Fruit fly (Drosophila melanogaster): ENCODE data around the gene Raf.

Raf gene

dm6 chrX:2286255-2286654 is 9.0 kb upstream of the Raf start:
- TF ChIP-seq pad (GFP tag; optimal IDR thresholded peaks at IDR 0.05) (peak; percentile 11), cnc (optimal IDR thresholded peaks at IDR 0.05) (no peak), Mnt (GFP tag; optimal IDR thresholded peaks at IDR 0.05) (peak; percentile 79), cic (GFP tag; optimal IDR thresholded peaks at IDR 0.05) (peak; percentile 62), kay (GFP tag; ENCODE audit: borderline replicate concordance) (no peak)

DNA sequence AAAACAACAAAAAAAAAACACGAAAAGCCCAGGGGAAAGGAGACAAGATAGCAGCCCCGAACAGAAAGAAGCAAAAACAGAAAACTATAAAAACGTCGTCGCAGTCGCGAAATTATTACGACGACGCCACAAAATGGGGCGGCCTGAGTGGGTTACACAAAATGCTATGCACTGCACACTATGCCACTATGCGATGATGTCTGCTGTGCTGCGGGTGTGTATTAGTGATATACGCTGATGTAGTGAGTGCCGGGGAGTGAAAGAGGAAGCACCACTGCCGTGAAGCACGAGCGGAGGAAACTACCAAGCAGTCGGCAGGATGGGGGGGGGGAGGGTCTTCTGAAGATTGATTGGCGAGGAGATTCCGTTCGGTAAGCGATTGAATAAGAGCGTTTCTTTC is 8.3 kb upstream of the Raf start:
- TF ChIP-seq tj (GFP tag; optimal IDR thresholded peaks at IDR 0.05), result peak; percentile 32
- no peak for TF ChIP-seq bab1 (GFP tag; optimal IDR thresholded peaks at IDR 0.05)
- no peak for TF ChIP-seq pad (GFP tag; optimal IDR thresholded peaks at IDR 0.05)
- no peak for TF ChIP-seq ovo (GFP tag; optimal IDR thresholded peaks at IDR 0.05)

DNA sequence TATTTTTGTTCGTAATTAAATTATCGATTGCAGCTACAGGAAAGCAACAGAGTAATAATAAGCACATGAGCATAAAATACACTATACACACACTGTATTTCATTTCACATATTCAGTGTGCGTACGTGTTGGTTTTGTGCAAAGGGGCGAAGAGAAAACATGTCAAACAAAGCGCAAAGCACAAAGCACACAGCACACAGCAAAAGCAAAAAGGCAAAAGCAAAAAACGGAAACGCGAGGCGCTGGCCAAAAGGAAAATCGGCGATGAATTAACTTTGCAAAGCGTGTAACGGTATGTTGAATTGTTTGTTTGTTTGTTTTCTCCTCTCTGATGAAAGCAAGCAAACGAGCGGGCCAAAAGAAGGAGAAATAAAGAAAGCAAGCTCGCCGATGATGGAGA is 6.9 kb upstream of the Raf start:
- TF ChIP-seq CG7101 (tag; optimal IDR thresholded peaks at IDR 0.05) (no peak), Mnt (GFP tag; optimal IDR thresholded peaks at IDR 0.05) (no peak), CG7045 (GFP tag; optimal IDR thresholded peaks at IDR 0.05) (no peak), cnc (optimal IDR thresholded peaks at IDR 0.05) (no peak), CG14711 (tag; optimal IDR thresholded peaks at IDR 0.05) (no peak)

DNA sequence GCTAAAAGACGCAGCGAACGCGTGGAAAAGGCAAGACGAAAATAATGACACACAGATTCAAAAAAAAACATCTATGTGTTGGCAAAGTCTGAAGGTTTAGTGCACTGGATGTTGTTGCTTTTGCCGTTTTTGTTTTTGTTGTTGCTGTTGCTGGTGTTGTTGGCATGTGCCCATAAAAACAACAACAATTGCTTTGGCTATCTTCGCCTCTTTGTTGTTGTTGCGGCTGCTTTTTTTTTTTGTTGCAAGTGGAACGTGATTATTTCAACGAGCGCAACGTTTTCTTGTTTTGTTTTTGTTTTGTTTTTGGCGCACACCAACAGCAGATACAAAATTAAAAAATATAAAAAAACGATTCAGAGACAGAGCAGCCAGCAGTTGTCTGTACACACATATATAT is 6.1 kb upstream of the Raf start:
- no peak for TF ChIP-seq CG12768 (GFP tag; optimal IDR thresholded peaks at IDR 0.05)
- no peak for TF ChIP-seq CG7045 (GFP tag; optimal IDR thresholded peaks at IDR 0.05)
- TF ChIP-seq bab1 (GFP tag; optimal IDR thresholded peaks at IDR 0.05), result peak; percentile 23
- no peak for TF ChIP-seq CG5204 (GFP tag; optimal IDR thresholded peaks at IDR 0.05)
- no peak for TF ChIP-seq Clk (GFP tag; optimal IDR thresholded peaks at IDR 0.05)
- no peak for TF ChIP-seq toe (GFP tag; optimal IDR thresholded peaks at IDR 0.05)
- TF ChIP-seq tj (GFP tag; optimal IDR thresholded peaks at IDR 0.05), result peak; percentile 22

DNA sequence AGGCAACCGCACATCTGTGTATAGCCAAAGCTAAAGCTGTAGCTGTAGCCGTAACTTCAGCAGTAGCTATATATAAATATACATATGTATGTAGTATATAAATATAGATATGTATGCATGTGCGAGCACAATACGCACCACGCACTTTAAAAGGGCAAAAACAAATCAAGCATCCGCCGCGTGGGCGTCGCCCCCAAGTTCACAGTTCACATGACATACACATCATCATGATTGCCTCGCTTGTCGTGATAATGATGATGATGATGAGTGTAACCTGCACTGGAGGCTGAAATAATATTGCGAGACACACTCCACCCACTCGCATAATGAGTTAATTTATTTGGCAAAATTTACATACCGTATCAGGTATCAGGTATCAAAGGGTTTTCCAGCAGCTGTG is 4.2 kb upstream of the Raf start:
- TF ChIP-seq CG12768 (GFP tag; optimal IDR thresholded peaks at IDR 0.05), result no peak
- TF ChIP-seq CG7101 (tag; optimal IDR thresholded peaks at IDR 0.05), result no peak
- TF ChIP-seq cic (GFP tag; optimal IDR thresholded peaks at IDR 0.05), result no peak
- no peak for TF ChIP-seq CG11617 (GFP tag; optimal IDR thresholded peaks at IDR 0.05)
- no peak for TF ChIP-seq kay (GFP tag; ENCODE audit: borderline replicate concordance)
- no peak for TF ChIP-seq tj (GFP tag; optimal IDR thresholded peaks at IDR 0.05)
- TF ChIP-seq toe (GFP tag; optimal IDR thresholded peaks at IDR 0.05), result no peak
- TF ChIP-seq CG33017 (tag; optimal IDR thresholded peaks at IDR 0.05), result no peak
- TF ChIP-seq CG14711 (tag; optimal IDR thresholded peaks at IDR 0.05), result no peak
- TF ChIP-seq bab1 (GFP tag; optimal IDR thresholded peaks at IDR 0.05), result no peak
- TF ChIP-seq Clk (GFP tag; optimal IDR thresholded peaks at IDR 0.05), result no peak
- no peak for TF ChIP-seq CG1620 (GFP tag; optimal IDR thresholded peaks at IDR 0.05)
- no peak for TF ChIP-seq Crg-1 (GFP tag; optimal IDR thresholded peaks at IDR 0.05)
- TF ChIP-seq pad (GFP tag; optimal IDR thresholded peaks at IDR 0.05), result no peak
- TF ChIP-seq CG5204 (GFP tag; optimal IDR thresholded peaks at IDR 0.05), result no peak
- no peak for TF ChIP-seq ovo (GFP tag; optimal IDR thresholded peaks at IDR 0.05)

DNA sequence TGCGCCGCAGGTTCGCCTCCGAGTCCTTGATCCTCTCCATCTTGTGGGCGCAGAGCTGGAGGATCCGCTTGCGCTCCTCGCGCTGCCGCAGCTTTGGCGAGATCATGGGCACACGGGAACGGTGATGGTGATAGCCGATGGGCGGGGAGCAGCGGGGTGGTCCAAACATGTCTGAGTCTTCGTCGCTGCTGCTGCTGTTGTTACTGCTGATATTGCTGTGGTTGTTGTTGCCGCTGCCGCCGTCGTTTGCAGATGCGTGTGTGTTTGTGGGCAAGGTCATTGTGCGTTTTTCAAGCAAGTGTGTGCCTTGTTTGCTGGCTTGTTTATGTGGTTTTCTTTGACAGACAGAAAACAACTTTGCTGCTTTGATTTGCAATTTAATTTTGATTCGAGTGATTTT is 2.9 kb upstream of the Raf start:
- TF ChIP-seq CG5204 (GFP tag; optimal IDR thresholded peaks at IDR 0.05) (no peak), CG11617 (GFP tag; optimal IDR thresholded peaks at IDR 0.05) (no peak), Crg-1 (GFP tag; optimal IDR thresholded peaks at IDR 0.05) (no peak), tj (GFP tag; optimal IDR thresholded peaks at IDR 0.05) (no peak), CG33017 (tag; optimal IDR thresholded peaks at IDR 0.05) (no peak), CG7101 (tag; optimal IDR thresholded peaks at IDR 0.05) (no peak), cnc (optimal IDR thresholded peaks at IDR 0.05) (no peak), CG1620 (GFP tag; optimal IDR thresholded peaks at IDR 0.05) (no peak), pad (GFP tag; optimal IDR thresholded peaks at IDR 0.05) (no peak), CG12768 (GFP tag; optimal IDR thresholded peaks at IDR 0.05) (no peak), bab1 (GFP tag; optimal IDR thresholded peaks at IDR 0.05) (no peak), Clk (GFP tag; optimal IDR thresholded peaks at IDR 0.05) (no peak), CG7045 (GFP tag; optimal IDR thresholded peaks at IDR 0.05) (no peak), ovo (GFP tag; optimal IDR thresholded peaks at IDR 0.05) (no peak), cic (GFP tag; optimal IDR thresholded peaks at IDR 0.05) (no peak), toe (GFP tag; optimal IDR thresholded peaks at IDR 0.05) (no peak), Hr96 (GFP tag; optimal IDR thresholded peaks at IDR 0.05) (no peak), Mnt (GFP tag; optimal IDR thresholded peaks at IDR 0.05) (no peak), kay (GFP tag; ENCODE audit: borderline replicate concordance) (no peak)

DNA sequence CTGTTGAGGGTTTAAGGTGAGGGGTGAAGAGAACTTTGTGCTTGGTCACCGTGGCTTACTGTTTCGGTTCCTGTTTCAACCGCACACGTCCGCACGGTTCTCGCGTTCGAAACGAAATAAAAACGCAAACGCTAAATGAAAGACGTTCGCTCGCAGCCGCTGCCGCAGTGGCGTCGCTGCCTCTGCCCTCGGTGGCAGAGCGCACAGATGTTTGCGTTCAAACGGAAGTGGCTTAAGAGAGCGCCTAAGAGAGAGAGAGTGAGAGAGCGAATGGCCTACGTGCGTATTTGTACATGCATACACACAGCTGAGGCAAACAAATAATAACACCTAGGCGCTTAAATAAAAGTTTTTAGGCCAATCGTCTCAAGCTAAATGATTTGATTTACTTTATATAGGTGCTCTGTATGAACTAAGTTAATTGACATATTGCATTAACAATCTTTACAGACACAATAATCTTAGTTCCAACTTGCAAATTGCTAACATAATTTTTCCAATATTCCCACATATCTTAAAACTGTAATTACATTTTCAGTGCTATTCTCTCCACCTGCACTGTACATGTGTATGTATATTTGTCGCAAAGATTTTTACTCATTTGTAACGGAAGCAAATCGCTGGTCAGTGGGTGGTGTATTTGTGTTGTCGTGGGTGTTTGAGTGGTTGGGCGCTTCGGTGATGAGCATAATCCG is 1.8 kb upstream of the Raf start, which contains the start of gene CG2865:
CG2865 (minus strand) TSS at position 118 of the 695 bp plus-strand sequence.
- TF ChIP-seq CG5204 (GFP tag; optimal IDR thresholded peaks at IDR 0.05), result peak; percentile 95
- TF ChIP-seq CG33017 (tag; optimal IDR thresholded peaks at IDR 0.05), result peak; percentile 95
- TF ChIP-seq kay (GFP tag; ENCODE audit: borderline replicate concordance), result peak; percentile 95
- TF ChIP-seq CG1620 (GFP tag; optimal IDR thresholded peaks at IDR 0.05), result peak; percentile 89
- peak; percentile 97 for TF ChIP-seq CG11617 (GFP tag; optimal IDR thresholded peaks at IDR 0.05)
- TF ChIP-seq CG7045 (GFP tag; optimal IDR thresholded peaks at IDR 0.05), result peak; percentile 96
- peak; percentile 98 for TF ChIP-seq CG7101 (tag; optimal IDR thresholded peaks at IDR 0.05)
- TF ChIP-seq bab1 (GFP tag; optimal IDR thresholded peaks at IDR 0.05), result peak; percentile 99
- peak; percentile 85 for TF ChIP-seq cic (GFP tag; optimal IDR thresholded peaks at IDR 0.05)
- TF ChIP-seq toe (GFP tag; optimal IDR thresholded peaks at IDR 0.05), result peak; percentile 90
- peak; percentile 93 for TF ChIP-seq CG14711 (tag; optimal IDR thresholded peaks at IDR 0.05)
- peak; percentile 81 for TF ChIP-seq Clk (GFP tag; optimal IDR thresholded peaks at IDR 0.05)
- peak; percentile 86 for TF ChIP-seq tj (GFP tag; optimal IDR thresholded peaks at IDR 0.05)
- TF ChIP-seq Mnt (GFP tag; optimal IDR thresholded peaks at IDR 0.05), result peak; percentile 92
- peak; percentile 93 for TF ChIP-seq Crg-1 (GFP tag; optimal IDR thresholded peaks at IDR 0.05)
- peak; percentile 95 for TF ChIP-seq CG12768 (GFP tag; optimal IDR thresholded peaks at IDR 0.05)
- TF ChIP-seq ovo (GFP tag; optimal IDR thresholded peaks at IDR 0.05), result peak; percentile 94
- no peak for TF ChIP-seq cnc (optimal IDR thresholded peaks at IDR 0.05)
- peak; percentile 98 for TF ChIP-seq Hr96 (GFP tag; optimal IDR thresholded peaks at IDR 0.05)
- TF ChIP-seq pad (GFP tag; optimal IDR thresholded peaks at IDR 0.05), result peak; percentile 93
